Worm (Caenorhabditis elegans) whole organism, early embryonic: ENCODE results near the gene T13C2.3.

Experiments used
- ama-1 ChIP-seq: fragments of 150-350 bp; optimal IDR thresholded peaks from 2 replicates; lab custom pipeline; 2014
- flt-1 ChIP-seq: fragments of 200-800 bp; sonication (Bioruptor generic); IDR thresholded peaks from 2 replicates; pipeline ENCODE4 v1.3.6; 2022; ENCODE audit warnings: missing genetic modification characterization, missing compliant biosample characterization
- sea-1 ChIP-seq: fragments of 200-800 bp; sonication (Bioruptor generic); conservative IDR thresholded peaks from 2 replicates; pipeline ENCODE4 v1.3.6; 2022; ENCODE audit warnings: missing genetic modification characterization, missing compliant biosample characterization
- tra-4 ChIP-seq: sonication (generic microtip); optimal IDR thresholded peaks from 2 replicates; lab custom pipeline; 2017; ENCODE audit warnings: missing genetic modification characterization, missing compliant biosample characterization

- TF ChIP-seq sea-1 (GFP tag; lab: Robert Waterston, UW) (no peak), ama-1 (lab: Kevin White, UChicago) (no peak), tra-4 (tag; lab: Kevin White, UChicago) (no peak), flt-1 (GFP tag; lab: Robert Waterston, UW) (no peak)
These were observed 32.8 kb downstream of the T13C2.3 start for ce11 chrII:6821832-6822231.
